Fruit fly (Drosophila melanogaster) whole organism, embryonic: ENCODE data around the gene lectin-37Db.

Experiments
- B-H1 ChIP-seq: fragments of 200-800 bp; sonication (Bioruptor generic); IDR thresholded peaks from 3 replicates; pipeline ENCODE4 v1.3.6; 2022; ENCODE audit warnings: missing biosample characterization, missing genetic modification characterization
- B-H2 ChIP-seq: fragments of 200-800 bp; sonication (Bioruptor generic); optimal IDR thresholded peaks from 2 replicates; lab custom pipeline; 2018; ENCODE audit warnings: missing biosample characterization, mild to moderate bottlenecking, missing genetic modification characterization
- CG1233 ChIP-seq: fragments of 200-800 bp; sonication (Bioruptor generic); optimal IDR thresholded peaks from 4 replicates; lab custom pipeline; 2018; ENCODE audit warnings: missing biosample characterization, mild to moderate bottlenecking, missing genetic modification characterization
- CG12769 ChIP-seq: fragments of 200-800 bp; sonication (Bioruptor generic); optimal IDR thresholded peaks from 2 replicates; lab custom pipeline; 2019; ENCODE audit warnings: missing biosample characterization, mild to moderate bottlenecking, missing genetic modification characterization, moderate library complexity
- CG15696 ChIP-seq: fragments of 200-800 bp; sonication (Bioruptor generic); optimal IDR thresholded peaks from 2 replicates; lab custom pipeline; 2019; ENCODE audit warnings: missing biosample characterization, mild to moderate bottlenecking, missing genetic modification characterization, moderate library complexity
- CG17359 ChIP-seq: fragments of 200-800 bp; sonication (Bioruptor generic); optimal IDR thresholded peaks from 3 replicates; lab custom pipeline; 2018; ENCODE audit warnings: missing biosample characterization, mild to moderate bottlenecking, missing genetic modification characterization, moderate library complexity
- CG17361 ChIP-seq: fragments of 200-800 bp; sonication (Bioruptor generic); IDR thresholded peaks from 3 replicates; pipeline ENCODE4 v1.3.6; 2022; ENCODE audit warnings: missing biosample characterization, missing genetic modification characterization
- CG18599 ChIP-seq: fragments of 200-800 bp; sonication (Bioruptor generic); optimal IDR thresholded peaks from 3 replicates; lab custom pipeline; 2017; ENCODE audit warnings: missing biosample characterization, missing genetic modification characterization, mild to moderate bottlenecking, moderate library complexity, missing genetic modification reagents
- CG2120 ChIP-seq: fragments of 200-800 bp; sonication (Bioruptor generic); optimal IDR thresholded peaks from 3 replicates; lab custom pipeline; 2016; ENCODE audit warnings: missing biosample characterization, missing genetic modification characterization
- CG3838 ChIP-seq: fragments of 200-800 bp; sonication (Bioruptor generic); optimal IDR thresholded peaks from 3 replicates; lab custom pipeline; 2016; ENCODE audit warnings: missing biosample characterization, missing genetic modification characterization
- CG4360 ChIP-seq: fragments of 200-800 bp; sonication (Bioruptor generic); IDR thresholded peaks from 2 replicates; pipeline ENCODE4 v1.3.6; 2022; ENCODE audit warnings: missing biosample characterization, missing genetic modification characterization
- CG7357 ChIP-seq: fragments of 200-800 bp; sonication (Bioruptor generic); IDR thresholded peaks from 3 replicates; pipeline ENCODE4 v1.3.6; 2022; ENCODE audit warnings: missing biosample characterization, missing genetic modification characterization
- CG8290 ChIP-seq, 3 experiments: fragments of 200-800 bp; sonication (Bioruptor generic); optimal IDR thresholded peaks; 2 replicates each; lab custom pipeline; 2016 to 2019; ENCODE audit warnings: missing biosample characterization in 3 of 3, missing genetic modification characterization in 3 of 3, mild to moderate bottlenecking in 2 of 3, moderate library complexity in 1 of 3
- CG8944 ChIP-seq: fragments of 200-800 bp; sonication (Bioruptor generic); optimal IDR thresholded peaks from 3 replicates; lab custom pipeline; 2016; ENCODE audit warnings: missing biosample characterization, missing genetic modification characterization
- CkIIα-i1 ChIP-seq: fragments of 200-800 bp; sonication (Bioruptor generic); IDR thresholded peaks from 2 replicates; pipeline ENCODE4 v1.3.6; 2022; ENCODE audit warnings: missing biosample characterization, missing genetic modification characterization
- Drgx ChIP-seq: fragments of 200-800 bp; sonication (Bioruptor generic); IDR thresholded peaks from 2 replicates; pipeline ENCODE4 v1.3.6; 2022; ENCODE audit warnings: missing biosample characterization, missing genetic modification characterization
- E2f2 ChIP-seq: fragments of 200-800 bp; sonication (Bioruptor generic); IDR thresholded peaks from 2 replicates; pipeline ENCODE4 v1.3.6; 2022; ENCODE audit warnings: missing biosample characterization, missing genetic modification characterization
- Fer3 ChIP-seq: fragments of 200-800 bp; sonication (Bioruptor generic); optimal IDR thresholded peaks from 2 replicates; lab custom pipeline; 2018; ENCODE audit warnings: missing biosample characterization, mild to moderate bottlenecking, missing genetic modification characterization, moderate library complexity
- Gsc ChIP-seq: fragments of 200-800 bp; sonication (Bioruptor generic); IDR thresholded peaks from 2 replicates; pipeline ENCODE4 v1.3.6; 2022; ENCODE audit warnings: missing biosample characterization, missing genetic modification characterization
- Hmr ChIP-seq: fragments of 200-800 bp; sonication (Bioruptor generic); optimal IDR thresholded peaks from 3 replicates; lab custom pipeline; 2017; ENCODE audit warnings: mild to moderate bottlenecking, missing biosample characterization, missing genetic modification reagents, missing genetic modification characterization
- MTF-1 ChIP-seq: fragments of 200-800 bp; sonication (Bioruptor generic); optimal IDR thresholded peaks from 2 replicates; lab custom pipeline; 2018; ENCODE audit warnings: missing biosample characterization, mild to moderate bottlenecking, missing genetic modification characterization, borderline replicate concordance
- Med ChIP-seq: fragments of 200-800 bp; sonication (Bioruptor generic); peaks from one replicate; lab custom pipeline; 2016; ENCODE audit warnings: missing biosample characterization, missing genetic modification characterization, mild to moderate bottlenecking, inconsistent platforms, moderate library complexity
- PHDP ChIP-seq: fragments of 200-800 bp; sonication (Bioruptor generic); optimal IDR thresholded peaks from 3 replicates; lab custom pipeline; 2018; ENCODE audit warnings: missing biosample characterization, mild to moderate bottlenecking, missing genetic modification characterization, moderate library complexity
- Poxn ChIP-seq: fragments of 200-800 bp; sonication (Bioruptor generic); IDR thresholded peaks from 2 replicates; pipeline ENCODE4 v1.3.6; 2022; ENCODE audit warnings: missing biosample characterization, missing genetic modification characterization
- abd-A ChIP-seq: fragments of 200-800 bp; sonication (Bioruptor generic); optimal IDR thresholded peaks from 3 replicates; lab custom pipeline; 2019; ENCODE audit warnings: missing biosample characterization, mild to moderate bottlenecking, missing genetic modification characterization, moderate library complexity
- cg ChIP-seq: fragments of 200-800 bp; sonication (Bioruptor generic); optimal IDR thresholded peaks from 3 replicates; lab custom pipeline; 2019; ENCODE audit warnings: missing biosample characterization, mild to moderate bottlenecking, missing genetic modification characterization, moderate library complexity
- crol ChIP-seq: fragments of 200-800 bp; sonication (Bioruptor generic); IDR thresholded peaks from 2 replicates; pipeline ENCODE4 v1.3.6; 2022; ENCODE audit warnings: missing biosample characterization, missing genetic modification characterization
- dimm ChIP-seq: fragments of 200-800 bp; sonication (Bioruptor generic); IDR thresholded peaks from 2 replicates; pipeline ENCODE4 v1.3.6; 2022; ENCODE audit warnings: missing biosample characterization, missing genetic modification characterization
- dm ChIP-seq: fragments of 200-800 bp; sonication (Bioruptor generic); optimal IDR thresholded peaks from 3 replicates; lab custom pipeline; 2016; ENCODE audit warnings: missing biosample characterization, missing genetic modification characterization
- dpn ChIP-seq, 2 experiments: fragments of 200-800 bp; sonication (Bioruptor generic); optimal IDR thresholded peaks; 3 replicates each; lab custom pipeline; 2016; ENCODE audit warnings: missing biosample characterization in 2 of 2, missing genetic modification characterization in 2 of 2
- fd3F ChIP-seq: fragments of 200-800 bp; sonication (Bioruptor generic); optimal IDR thresholded peaks from 2 replicates; lab custom pipeline; 2018; ENCODE audit warnings: missing biosample characterization, mild to moderate bottlenecking, missing genetic modification characterization, moderate library complexity
- lab ChIP-seq: fragments of 200-800 bp; sonication (Bioruptor generic); optimal IDR thresholded peaks from 3 replicates; lab custom pipeline; 2017; ENCODE audit warnings: missing biosample characterization, missing genetic modification characterization, mild to moderate bottlenecking, moderate library complexity, missing genetic modification reagents
- mam ChIP-seq: fragments of 200-800 bp; sonication (Bioruptor generic); optimal IDR thresholded peaks from 3 replicates; lab custom pipeline; 2016; ENCODE audit warnings: missing biosample characterization, missing genetic modification characterization
- nau ChIP-seq: fragments of 200-800 bp; sonication (Bioruptor generic); optimal IDR thresholded peaks from 3 replicates; lab custom pipeline; 2017; ENCODE audit warnings: missing biosample characterization, mild to moderate bottlenecking, missing genetic modification characterization, missing genetic modification reagents
- onecut ChIP-seq: fragments of 200-800 bp; sonication (Bioruptor generic); IDR thresholded peaks from 2 replicates; pipeline ENCODE4 v1.3.6; 2022; ENCODE audit warnings: missing biosample characterization, missing genetic modification characterization
- schlank ChIP-seq: fragments of 200-800 bp; sonication (Bioruptor generic); optimal IDR thresholded peaks from 2 replicates; lab custom pipeline; 2018; ENCODE audit warnings: missing biosample characterization, mild to moderate bottlenecking, missing genetic modification characterization
- sd ChIP-seq: fragments of 200-800 bp; sonication (Bioruptor generic); optimal IDR thresholded peaks from 3 replicates; lab custom pipeline; 2018; ENCODE audit warnings: missing biosample characterization, mild to moderate bottlenecking, missing genetic modification characterization, moderate library complexity
- seq ChIP-seq: fragments of 200-800 bp; sonication (Bioruptor generic); IDR thresholded peaks from 2 replicates; pipeline ENCODE4 v1.3.6; 2022; ENCODE audit warnings: missing biosample characterization, missing genetic modification characterization
- shn ChIP-seq: fragments of 200-800 bp; sonication (Bioruptor generic); optimal IDR thresholded peaks from 3 replicates; lab custom pipeline; 2016; ENCODE audit warnings: missing biosample characterization, missing genetic modification characterization
- slbo ChIP-seq: fragments of 200-800 bp; sonication (Bioruptor generic); IDR thresholded peaks from 2 replicates; pipeline ENCODE4 v1.3.6; 2022; ENCODE audit warnings: missing biosample characterization, missing genetic modification characterization
- sr ChIP-seq: fragments of 200-800 bp; sonication (Bioruptor generic); IDR thresholded peaks from 3 replicates; pipeline ENCODE4 v1.3.6; 2022; ENCODE audit warnings: missing biosample characterization, missing genetic modification characterization
- toy ChIP-seq: fragments of 200-800 bp; sonication (Bioruptor generic); IDR thresholded peaks from 2 replicates; pipeline ENCODE4 v1.3.6; 2022; ENCODE audit warnings: missing biosample characterization, missing genetic modification characterization
- tup ChIP-seq: fragments of 200-800 bp; sonication (Bioruptor generic); optimal IDR thresholded peaks from 2 replicates; lab custom pipeline; 2016; ENCODE audit warnings: missing biosample characterization, mild to moderate bottlenecking, missing genetic modification characterization, moderate library complexity
- wor ChIP-seq: fragments of 200-800 bp; sonication (Bioruptor generic); IDR thresholded peaks from 2 replicates; pipeline ENCODE4 v1.3.6; 2022; ENCODE audit warnings: missing biosample characterization, missing genetic modification characterization

lectin-37Db gene

DNA sequence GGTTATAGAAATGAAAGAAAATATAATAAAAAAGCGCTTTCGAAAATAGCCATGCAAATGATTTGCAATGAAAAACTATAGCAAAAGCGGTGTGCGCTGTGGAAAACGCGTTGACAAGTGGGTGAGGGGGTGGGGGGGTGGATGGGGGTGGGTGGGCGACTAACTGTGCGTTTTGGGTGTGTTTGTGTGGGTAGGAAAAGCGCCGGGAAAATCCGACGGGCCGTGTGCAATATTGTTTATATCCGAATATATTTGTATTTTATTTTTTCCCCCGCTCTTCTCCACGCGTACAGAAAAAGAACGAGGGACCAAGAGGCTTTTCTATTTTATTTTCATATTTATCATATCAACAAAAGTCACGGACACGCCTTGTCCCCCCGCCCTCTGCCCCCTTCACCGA lies 12.5 kb upstream of the lectin-37Db start (continued):
- TF ChIP-seq toy (GFP tag; lab: Robert Waterston, UW) (no peak), tup (GFP tag; lab: Kevin White, UChicago) (no peak), CG17359 (no peak), CG3838 (no peak), crol (GFP tag; lab: Robert Waterston, UW) (peak; percentile 66), mam (GFP tag; lab: Kevin White, UChicago) (no peak), shn (no peak), wor (no peak), Gsc (GFP tag; lab: Robert Waterston, UW) (no peak), nau (GFP tag; lab: Kevin White, UChicago) (no peak), onecut (GFP tag; lab: Robert Waterston, UW) (no peak), cg (GFP tag; lab: Kevin White, UChicago) (no peak), CG1233 (no peak), E2f2 (GFP tag; lab: Robert Waterston, UW) (no peak), dpn (GFP tag; optimal IDR thresholded peaks at IDR 0.05; lab: Kevin White, UChicago) (no peak), CG15696 (tag; lab: Kevin White, UChicago) (no peak), dimm (GFP tag; lab: Robert Waterston, UW) (no peak), seq (GFP tag; lab: Robert Waterston, UW) (0 out of 2 replicates have a peak, but pooled peaks have one; percentile 7), slbo (GFP tag; lab: Robert Waterston, UW) (no peak), B-H1 (GFP tag; lab: Robert Waterston, UW) (no peak), MTF-1 (peak; percentile 100), Drgx (GFP tag; lab: Robert Waterston, UW) (no peak), CG18599 (GFP tag; lab: Kevin White, UChicago) (no peak), sr (peak; percentile 95), CkIIα-i1 (GFP tag; lab: Robert Waterston, UW) (no peak)
- TF ChIP-seq, all 482 proteins: peak for 11

dm6 chr2L:19411966-19412365 lies 6.9 kb upstream of the lectin-37Db start:
- TF ChIP-seq fd3F (GFP tag; lab: Kevin White, UChicago) (peak; percentile 30), schlank (peak; percentile 33), abd-A (no peak), CG8290 (GFP tag; optimal IDR thresholded peaks at IDR 0.05; lab: Kevin White, UChicago) (no peak), CG8290 (tag; optimal IDR thresholded peaks at IDR 0.05; lab: Kevin White, UChicago) (peak in 1 of 2 experiments; percentile 75), seq (GFP tag; lab: Robert Waterston, UW) (peak; percentile 12; the same call in 1 of the 2 replicates), Med (GFP tag; lab: Kevin White, UChicago) (peak; percentile 39), Fer3 (no peak), sd (tag; lab: Kevin White, UChicago) (peak; percentile 43), PHDP (tag; lab: Kevin White, UChicago) (peak; percentile 1), lab (GFP tag; lab: Kevin White, UChicago) (peak; percentile 5), dm (GFP tag; lab: Kevin White, UChicago) (no peak), CG17361 (GFP tag; lab: Robert Waterston, UW) (no peak), CG2120 (peak; percentile 15), CG8944 (GFP tag; lab: Kevin White, UChicago) (no peak), CG4360 (GFP tag; lab: Robert Waterston, UW) (no peak), CG12769 (tag; lab: Kevin White, UChicago) (peak; percentile 33), Poxn (no peak), Hmr (GFP tag; lab: Kevin White, UChicago) (peak; percentile 49), CG7357 (GFP tag; lab: Robert Waterston, UW) (peak; percentile 16; the same call in 1 of the 3 replicates), B-H2 (peak; percentile 21)
